Fruit fly (Drosophila melanogaster): ENCODE measurements around the gene CG5676.

DNA sequence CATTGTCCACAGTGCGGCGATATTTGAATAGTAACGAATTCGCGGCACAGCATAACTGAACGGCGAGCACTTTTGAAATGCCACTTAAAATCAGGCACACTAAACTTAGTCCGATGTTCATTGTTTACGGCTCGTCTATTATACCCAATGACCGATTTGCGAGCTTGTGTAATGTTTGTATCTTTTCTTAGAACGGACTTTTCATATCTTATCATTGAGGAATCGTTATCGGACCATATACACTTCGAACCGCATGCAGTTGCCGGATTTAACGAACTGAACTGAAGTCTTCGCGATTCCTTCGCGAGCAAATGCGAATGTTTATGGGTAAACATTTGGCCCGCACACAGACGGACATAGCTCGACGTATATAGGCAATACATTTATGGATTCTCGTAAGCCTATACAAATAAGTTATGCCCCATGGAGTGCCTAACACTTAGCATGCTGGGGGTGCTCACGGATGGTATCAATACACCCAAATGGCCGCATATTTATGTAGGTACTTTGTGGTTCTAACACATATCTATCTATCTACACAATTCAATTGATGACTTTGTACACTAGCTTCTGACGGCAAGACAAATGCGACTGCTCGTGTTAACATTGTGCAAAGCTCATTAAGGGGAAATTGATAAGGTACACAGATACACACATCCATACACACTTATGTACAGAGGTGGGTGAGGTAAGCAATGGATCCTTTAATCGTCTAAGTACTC is 17.8 kb downstream of the CG5676 start, which contains the start of gene mthl15:
- no peak for TF ChIP-seq tj (GFP tag; optimal IDR thresholded peaks at IDR 0.05)
- no peak for TF ChIP-seq ovo (GFP tag; optimal IDR thresholded peaks at IDR 0.05)
- TF ChIP-seq Clk (GFP tag; optimal IDR thresholded peaks at IDR 0.05): no peak
- no peak for TF ChIP-seq CG14711 (tag; optimal IDR thresholded peaks at IDR 0.05)
- TF ChIP-seq kay (GFP tag; ENCODE audit: borderline replicate concordance): no peak
- TF ChIP-seq Crg-1 (GFP tag; optimal IDR thresholded peaks at IDR 0.05): no peak
- TF ChIP-seq CG33017 (tag; optimal IDR thresholded peaks at IDR 0.05): no peak
- no peak for TF ChIP-seq toe (GFP tag; optimal IDR thresholded peaks at IDR 0.05)
- TF ChIP-seq CG11617 (GFP tag; optimal IDR thresholded peaks at IDR 0.05): no peak
- no peak for TF ChIP-seq cnc (optimal IDR thresholded peaks at IDR 0.05)
- TF ChIP-seq CG7045 (GFP tag; optimal IDR thresholded peaks at IDR 0.05): no peak
- no peak for TF ChIP-seq bab1 (GFP tag; optimal IDR thresholded peaks at IDR 0.05)
- no peak for TF ChIP-seq CG5204 (GFP tag; optimal IDR thresholded peaks at IDR 0.05)
